Fruit fly (Drosophila melanogaster) whole organism, embryonic: ENCODE data around the gene CG3088.

Experiments
- Abd-B ChIP-seq: fragments of 200-800 bp; sonication (Bioruptor generic); optimal IDR thresholded peaks from 2 replicates; lab custom pipeline; 2018; ENCODE audit warnings: missing biosample characterization, mild to moderate bottlenecking, missing genetic modification characterization, moderate library complexity
- Asciz ChIP-seq: fragments of 200-800 bp; sonication (Bioruptor generic); optimal IDR thresholded peaks from 2 replicates; lab custom pipeline; 2017; ENCODE audit warnings: missing biosample characterization, mild to moderate bottlenecking, missing genetic modification characterization, missing genetic modification reagents
- C15 ChIP-seq: fragments of 200-800 bp; sonication (Bioruptor generic); IDR thresholded peaks from 3 replicates; pipeline ENCODE4 v1.3.6; 2022; ENCODE audit warnings: missing biosample characterization, missing genetic modification characterization
- CG10321 ChIP-seq: fragments of 200-800 bp; sonication (Bioruptor generic); IDR thresholded peaks from 2 replicates; pipeline ENCODE4 v1.3.6; 2022; ENCODE audit warnings: missing biosample characterization, missing genetic modification characterization
- CG10979 ChIP-seq: fragments of 200-800 bp; sonication (Bioruptor generic); optimal IDR thresholded peaks from 2 replicates; lab custom pipeline; 2018; ENCODE audit warnings: missing biosample characterization, mild to moderate bottlenecking, missing genetic modification characterization, moderate library complexity
- CG11695 ChIP-seq: fragments of 200-800 bp; sonication (Bioruptor generic); IDR thresholded peaks from 3 replicates; pipeline ENCODE4 v1.3.6; 2022; ENCODE audit warnings: missing biosample characterization, missing genetic modification characterization
- CG12769 ChIP-seq: fragments of 200-800 bp; sonication (Bioruptor generic); optimal IDR thresholded peaks from 2 replicates; lab custom pipeline; 2019; ENCODE audit warnings: missing biosample characterization, mild to moderate bottlenecking, missing genetic modification characterization, moderate library complexity
- CG13296 ChIP-seq: fragments of 200-800 bp; sonication (Bioruptor generic); optimal IDR thresholded peaks from 3 replicates; lab custom pipeline; 2018; ENCODE audit warnings: missing biosample characterization, mild to moderate bottlenecking, missing genetic modification characterization
- CG17912 ChIP-seq: fragments of 200-800 bp; sonication (Bioruptor generic); optimal IDR thresholded peaks from 2 replicates; lab custom pipeline; 2018; ENCODE audit warnings: missing biosample characterization, mild to moderate bottlenecking, missing genetic modification characterization
- CG1832 ChIP-seq: fragments of 200-800 bp; sonication (Bioruptor generic); optimal IDR thresholded peaks from 2 replicates; lab custom pipeline; 2017; ENCODE audit warnings: missing biosample characterization, mild to moderate bottlenecking, missing genetic modification characterization, inconsistent platforms
- CG2678 ChIP-seq: fragments of 200-800 bp; sonication (Bioruptor generic); optimal IDR thresholded peaks from 3 replicates; lab custom pipeline; 2019; ENCODE audit warnings: missing biosample characterization, mild to moderate bottlenecking, missing genetic modification characterization, moderate library complexity
- CG3065 ChIP-seq: fragments of 200-800 bp; sonication (Bioruptor generic); optimal IDR thresholded peaks from 2 replicates; lab custom pipeline; 2016; ENCODE audit warnings: missing biosample characterization, missing genetic modification characterization
- CG3407 ChIP-seq: fragments of 200-800 bp; sonication (Bioruptor generic); optimal IDR thresholded peaks from 2 replicates; lab custom pipeline; 2018; ENCODE audit warnings: missing biosample characterization, mild to moderate bottlenecking, missing genetic modification characterization
- CG6175 ChIP-seq: fragments of 200-800 bp; sonication (Bioruptor generic); IDR thresholded peaks from 3 replicates; pipeline ENCODE4 v1.3.6; 2022; ENCODE audit warnings: missing biosample characterization, missing genetic modification characterization
- CG6654 ChIP-seq: fragments of 200-800 bp; sonication (Bioruptor generic); optimal IDR thresholded peaks from 2 replicates; lab custom pipeline; 2017; ENCODE audit warnings: missing biosample characterization, mild to moderate bottlenecking, missing genetic modification characterization
- CG8765 ChIP-seq: fragments of 200-800 bp; sonication (Bioruptor generic); IDR thresholded peaks from 2 replicates; pipeline ENCODE4 v1.3.6; 2022; ENCODE audit warnings: missing biosample characterization, missing genetic modification characterization
- CG8924 ChIP-seq: fragments of 200-800 bp; optimal IDR thresholded peaks from 3 replicates; lab custom pipeline; 2019; ENCODE audit warnings: missing biosample characterization, mild to moderate bottlenecking, missing genetic modification characterization, moderate library complexity
- CG9437 ChIP-seq: fragments of 200-800 bp; sonication (Bioruptor generic); optimal IDR thresholded peaks from 2 replicates; lab custom pipeline; 2018; ENCODE audit warnings: missing biosample characterization, mild to moderate bottlenecking, missing genetic modification characterization
- CG9876 ChIP-seq: fragments of 200-800 bp; sonication (Bioruptor generic); optimal IDR thresholded peaks from 2 replicates; lab custom pipeline; 2016; ENCODE audit warnings: missing biosample characterization, missing genetic modification characterization
- HLH54F ChIP-seq: fragments of 200-800 bp; sonication (Bioruptor generic); optimal IDR thresholded peaks from 3 replicates; lab custom pipeline; 2016; ENCODE audit warnings: missing biosample characterization, missing genetic modification characterization
- Hey ChIP-seq: fragments of 200-800 bp; sonication (Bioruptor generic); optimal IDR thresholded peaks from 3 replicates; lab custom pipeline; 2018; ENCODE audit warnings: missing biosample characterization, mild to moderate bottlenecking, missing genetic modification characterization
- Hmr ChIP-seq: fragments of 200-800 bp; sonication (Bioruptor generic); optimal IDR thresholded peaks from 3 replicates; lab custom pipeline; 2017; ENCODE audit warnings: mild to moderate bottlenecking, missing biosample characterization, missing genetic modification reagents, missing genetic modification characterization
- Hr78 ChIP-seq, 2 experiments: fragments of 200-800 bp in 1 of 2; fragments of >200 bp in 1 of 2; sonication (Bioruptor generic) in 1 of 2; optimal IDR thresholded peaks; 2 replicates each; lab custom pipeline; 2017 to 2019; ENCODE audit warnings: missing biosample characterization in 2 of 2, missing genetic modification characterization in 2 of 2, mild to moderate bottlenecking in 1 of 2, moderate library complexity in 1 of 2
- MBD-R2 ChIP-seq: fragments of 200-800 bp; sonication (Bioruptor generic); IDR thresholded peaks from 2 replicates; pipeline ENCODE4 v1.3.6; 2022; ENCODE audit warnings: missing biosample characterization, missing genetic modification characterization
- Med ChIP-seq: fragments of 200-800 bp; sonication (Bioruptor generic); peaks from one replicate; lab custom pipeline; 2016; ENCODE audit warnings: missing biosample characterization, missing genetic modification characterization, mild to moderate bottlenecking, inconsistent platforms, moderate library complexity
- Nf-YC ChIP-seq: fragments of 200-800 bp; optimal IDR thresholded peaks from 3 replicates; lab custom pipeline; 2019; ENCODE audit warnings: missing biosample characterization, mild to moderate bottlenecking, missing genetic modification characterization, moderate library complexity
- Rfx ChIP-seq: fragments of 200-800 bp; sonication (Bioruptor generic); IDR thresholded peaks from 2 replicates; pipeline ENCODE4 v1.3.6; 2022; ENCODE audit warnings: missing biosample characterization, missing genetic modification characterization
- Sox100B ChIP-seq: fragments of 200-800 bp; sonication (Bioruptor generic); optimal IDR thresholded peaks from 3 replicates; lab custom pipeline; 2018; ENCODE audit warnings: missing biosample characterization, mild to moderate bottlenecking, missing genetic modification characterization
- Sox102F ChIP-seq: fragments of 200-800 bp; sonication (Bioruptor generic); optimal IDR thresholded peaks from 2 replicates; lab custom pipeline; 2018; ENCODE audit warnings: missing biosample characterization, mild to moderate bottlenecking, missing genetic modification characterization, moderate library complexity
- ato ChIP-seq: fragments of 200-800 bp; sonication (Bioruptor generic); IDR thresholded peaks from 2 replicates; pipeline ENCODE4 v1.3.6; 2022; ENCODE audit warnings: missing biosample characterization, missing genetic modification characterization; ENCODE audit not compliant: partially characterized antibody
- bcd ChIP-seq: fragments of 200-800 bp; sonication (Bioruptor generic); optimal IDR thresholded peaks from 2 replicates; lab custom pipeline; 2017; ENCODE audit warnings: missing biosample characterization, mild to moderate bottlenecking, missing genetic modification characterization
- chinmo ChIP-seq: fragments of 200-800 bp; sonication (Bioruptor generic); IDR thresholded peaks from 4 replicates; pipeline ENCODE4 v1.3.6; 2022; ENCODE audit warnings: missing biosample characterization, missing genetic modification characterization; ENCODE audit not compliant: partially characterized antibody
- chn ChIP-seq: fragments of 200-800 bp; sonication (Bioruptor generic); optimal IDR thresholded peaks from 2 replicates; lab custom pipeline; 2016; ENCODE audit warnings: missing biosample characterization, missing genetic modification characterization
- dmrt11E ChIP-seq: fragments of 200-800 bp; sonication (Bioruptor generic); optimal IDR thresholded peaks from 3 replicates; lab custom pipeline; 2018; ENCODE audit warnings: missing biosample characterization, mild to moderate bottlenecking, missing genetic modification characterization, moderate library complexity
- nom ChIP-seq: fragments of 200-800 bp; sonication (Bioruptor generic); optimal IDR thresholded peaks from 2 replicates; lab custom pipeline; 2017; ENCODE audit warnings: missing biosample characterization, missing genetic modification characterization, mild to moderate bottlenecking, moderate library complexity, missing genetic modification reagents
- oc ChIP-seq: fragments of 200-800 bp; sonication (Bioruptor generic); optimal IDR thresholded peaks from 2 replicates; lab custom pipeline; 2018; ENCODE audit warnings: missing biosample characterization, mild to moderate bottlenecking, missing genetic modification characterization, moderate library complexity
- pan ChIP-seq, 4 experiments: fragments of >200 bp in 3 of 4; fragments of 200-800 bp in 1 of 4; sonication (Bioruptor generic) in 1 of 4; optimal IDR thresholded peaks in 3 of 4; IDR thresholded peaks in 1 of 4; 2 replicates each; pipeline versions ENCODE4 v1.3.6 to Lab custom; 2017 to 2022; ENCODE audit warnings: missing biosample characterization in 2 of 4, missing genetic modification characterization in 2 of 4, mixed read lengths in 1 of 4
- pb ChIP-seq: fragments of 200-800 bp; sonication (Bioruptor generic); optimal IDR thresholded peaks from 3 replicates; lab custom pipeline; 2016; ENCODE audit warnings: missing biosample characterization, missing genetic modification characterization
- phol ChIP-seq: fragments of 200-800 bp; sonication (Bioruptor generic); optimal IDR thresholded peaks from 3 replicates; lab custom pipeline; 2018; ENCODE audit warnings: missing biosample characterization, mild to moderate bottlenecking, missing genetic modification characterization, moderate library complexity
- sens ChIP-seq: fragments of 200-800 bp; sonication (Bioruptor generic); peaks from one replicate; lab custom pipeline; 2016; ENCODE audit warnings: missing biosample characterization, missing genetic modification characterization
- shn ChIP-seq: fragments of 200-800 bp; sonication (Bioruptor generic); optimal IDR thresholded peaks from 3 replicates; lab custom pipeline; 2016; ENCODE audit warnings: missing biosample characterization, missing genetic modification characterization
- slbo ChIP-seq: fragments of 200-800 bp; sonication (Bioruptor generic); IDR thresholded peaks from 2 replicates; pipeline ENCODE4 v1.3.6; 2022; ENCODE audit warnings: missing biosample characterization, missing genetic modification characterization
- sqz ChIP-seq: fragments of 200-800 bp; sonication (Bioruptor generic); optimal IDR thresholded peaks from 3 replicates; lab custom pipeline; 2018; ENCODE audit warnings: missing biosample characterization, mild to moderate bottlenecking, missing genetic modification characterization
- tin ChIP-seq: fragments of 200-800 bp; sonication (Bioruptor generic); optimal IDR thresholded peaks from 3 replicates; lab custom pipeline; 2016; ENCODE audit warnings: missing biosample characterization, missing genetic modification characterization
- tup ChIP-seq: fragments of 200-800 bp; sonication (Bioruptor generic); optimal IDR thresholded peaks from 2 replicates; lab custom pipeline; 2016; ENCODE audit warnings: missing biosample characterization, mild to moderate bottlenecking, missing genetic modification characterization, moderate library complexity
- tx ChIP-seq: fragments of 200-800 bp; sonication (Bioruptor generic); optimal IDR thresholded peaks from 2 replicates; lab custom pipeline; 2016; ENCODE audit warnings: missing biosample characterization, missing genetic modification characterization
- vfl ChIP-seq: fragments of 200-800 bp; sonication (Bioruptor generic); optimal IDR thresholded peaks from 2 replicates; lab custom pipeline; 2016; ENCODE audit warnings: missing biosample characterization, missing genetic modification characterization

CG3088 gene

dm6 chr3L:9552190-9552809 is 48.8 kb downstream of the CG3088 start (continued):
- no peak for TF ChIP-seq CG6654 (GFP tag; lab: Kevin White, UChicago)
- TF ChIP-seq phol (tag; lab: Kevin White, UChicago), result peak; percentile 0
- no peak for TF ChIP-seq sqz
- peak; percentile 23; the same call in 1 of the 2 replicates for TF ChIP-seq MBD-R2
- TF ChIP-seq tx, result no peak
- TF ChIP-seq slbo (GFP tag; lab: Robert Waterston, UW), result peak; percentile 38; the same call in 1 of the 2 replicates
- peak; percentile 69 for TF ChIP-seq sens
- TF ChIP-seq ato, result no peak
- 0 out of 3 replicates have a peak, but pooled peaks have one; percentile 19 for TF ChIP-seq CG11695 (GFP tag; lab: Robert Waterston, UW)
- no peak for TF ChIP-seq CG9437
- peak; percentile 50 for TF ChIP-seq Rfx (GFP tag; lab: Robert Waterston, UW)

- TF ChIP-seq chn (GFP tag; lab: Kevin White, UChicago) (no peak), CG3407 (no peak), CG13296 (no peak), tin (no peak), HLH54F (GFP tag; lab: Kevin White, UChicago) (no peak), Hmr (GFP tag; lab: Kevin White, UChicago) (no peak), CG6175 (no peak), oc (tag; lab: Kevin White, UChicago) (peak; percentile 71), CG10979 (no peak), CG1832 (GFP tag; lab: Kevin White, UChicago) (peak; percentile 27), Hey (no peak), Sox102F (no peak), CG9876 (GFP tag; lab: Kevin White, UChicago) (no peak), Nf-YC (tag; lab: Kevin White, UChicago) (peak; percentile 23), chinmo (GFP tag; lab: Robert Waterston, UW) (no peak), nom (GFP tag; lab: Kevin White, UChicago) (peak; percentile 86), tup (GFP tag; lab: Kevin White, UChicago) (no peak), Abd-B (GFP tag; lab: Kevin White, UChicago) (no peak), sqz (peak; percentile 40), Med (GFP tag; lab: Kevin White, UChicago) (peak; percentile 32), pan (optimal IDR thresholded peaks at IDR 0.05; lab: Kevin White, UChicago) (no peak), pan (GFP tag; optimal IDR thresholded peaks at IDR 0.05 in 1 of 2, IDR thresholded peaks at IDR 0.05 in 1 of 2) (no peak), vfl (GFP tag; lab: Kevin White, UChicago) (no peak), CG8765 (GFP tag; lab: Robert Waterston, UW) (no peak), C15 (GFP tag; lab: Robert Waterston, UW) (no peak), Asciz (GFP tag; lab: Kevin White, UChicago) (no peak), pb (no peak), CG17912 (GFP tag; lab: Kevin White, UChicago) (no peak), CG12769 (tag; lab: Kevin White, UChicago) (peak; percentile 19), CG3065 (GFP tag; lab: Kevin White, UChicago) (no peak), bcd (GFP tag; lab: Kevin White, UChicago) (no peak), Hr78 (GFP tag; optimal IDR thresholded peaks at IDR 0.05; lab: Kevin White, UChicago) (peak in 1 of 2 experiments; percentile 72), CG8924 (no peak), Sox100B (GFP tag; lab: Kevin White, UChicago) (no peak), dmrt11E (tag; lab: Kevin White, UChicago) (no peak), CG10321 (GFP tag; lab: Robert Waterston, UW) (0 out of 2 replicates have a peak, but pooled peaks have one; percentile 46), shn (GFP tag; lab: Kevin White, UChicago) (no peak), CG2678 (no peak)
Observed at dm6 chr3L:9550873-9551580, 50.1 kb downstream of the CG3088 start.
